Worm (Caenorhabditis elegans) whole organism, L4/young adult: ENCODE results near the gene sdz-31.

Experiments used
- W03F9.2 ChIP-seq: fragments of 150-350 bp; optimal IDR thresholded peaks from 2 replicates; lab custom pipeline; 2014; ENCODE audit warnings: missing biosample characterization, missing genetic modification characterization
- dao-5 ChIP-seq: sonication (generic microtip); optimal IDR thresholded peaks from 2 replicates; lab custom pipeline; 2016; ENCODE audit warnings: missing genotype, missing genetic modification characterization, moderate library complexity, missing compliant biosample characterization
- him-1 ChIP-seq: sonication (generic microtip); optimal IDR thresholded peaks from 2 replicates; lab custom pipeline; 2016; ENCODE audit warnings: missing genotype, missing genetic modification reagents, missing genetic modification characterization, missing compliant biosample characterization

DNA sequence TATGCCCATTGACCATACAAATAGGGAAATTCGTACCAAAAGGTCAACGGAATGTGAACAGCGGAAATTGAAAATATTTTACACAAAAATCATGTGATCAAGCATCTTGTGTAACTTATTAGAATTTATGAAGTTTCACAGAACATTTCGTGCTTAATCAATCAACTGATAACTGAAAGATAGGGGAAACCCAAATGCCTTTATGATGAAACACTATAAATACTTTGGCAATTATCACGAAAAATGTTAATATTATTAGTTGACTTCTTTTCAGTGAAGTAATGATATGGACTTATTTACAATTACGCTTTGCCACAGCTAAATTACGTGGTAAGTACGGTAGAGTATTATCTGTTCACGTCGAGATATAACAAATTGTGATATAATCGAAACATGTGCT is 23.0 kb upstream of the sdz-31 start:
- TF ChIP-seq W03F9.2 = no peak
- TF ChIP-seq dao-5 = no peak
- no peak for TF ChIP-seq him-1
